Worm (Caenorhabditis elegans) whole organism, young adult: ENCODE data around the gene C06A12.8.

ENCODE experiments used
- D2030.7 ChIP-seq: fragments of 200-800 bp; sonication (Bioruptor generic); IDR thresholded peaks from 2 replicates; pipeline ENCODE4 v1.3.6; 2022; ENCODE audit warnings: missing genetic modification reagents, missing genetic modification characterization, missing compliant biosample characterization
- F33H1.4 ChIP-seq: fragments of 200-800 bp; sonication (Bioruptor generic); IDR thresholded peaks from 2 replicates; pipeline ENCODE4 v1.3.6; 2022; ENCODE audit warnings: missing genetic modification reagents, missing genetic modification characterization, missing compliant biosample characterization
- F55B11.4 ChIP-seq: sonication (generic microtip); optimal IDR thresholded peaks from 2 replicates; lab custom pipeline; 2016; ENCODE audit warnings: missing compliant biosample characterization, missing genetic modification characterization, borderline replicate concordance; ENCODE audit not compliant: insufficient read depth
- Y56A3A.18 ChIP-seq: fragments of 200-800 bp; sonication (Bioruptor generic); IDR thresholded peaks from 2 replicates; pipeline ENCODE4 v1.3.6; 2022; ENCODE audit warnings: missing genetic modification reagents, missing genetic modification characterization, missing compliant biosample characterization
- bed-1 ChIP-seq: fragments of 200-800 bp; sonication (Bioruptor generic); IDR thresholded peaks from 2 replicates; pipeline ENCODE4 v1.3.6; 2022; ENCODE audit warnings: missing genetic modification reagents, missing genetic modification characterization, missing compliant biosample characterization
- bed-2 ChIP-seq: fragments of 200-800 bp; sonication (Bioruptor generic); IDR thresholded peaks from 2 replicates; pipeline ENCODE4 v1.3.6; 2022; ENCODE audit warnings: missing genetic modification reagents, missing genetic modification characterization, missing compliant biosample characterization
- ceh-58 ChIP-seq: fragments of 200-800 bp; sonication (Bioruptor generic); IDR thresholded peaks from 2 replicates; pipeline ENCODE4 v1.3.6; 2022; ENCODE audit warnings: missing genetic modification characterization, missing compliant biosample characterization
- lin-35 ChIP-seq, 3 experiments: fragments of 150-350 bp in 2 of 3; sonication (generic microtip) in 1 of 3; optimal IDR thresholded peaks; 2 replicates each; lab custom pipeline; 2014 to 2018; ENCODE audit warnings: missing biosample characterization in 3 of 3, missing genetic modification characterization in 3 of 3, missing genetic modification reagents in 3 of 3
- nhr-90 ChIP-seq: sonication (generic microtip); optimal IDR thresholded peaks from 2 replicates; lab custom pipeline; 2016; ENCODE audit warnings: missing genotype, mild to moderate bottlenecking, missing genetic modification characterization, missing compliant biosample characterization
- snpc-4 ChIP-seq, 5 experiments: fragments of 150-350 bp in 1 of 5; sonication (generic microtip) in 4 of 5; optimal IDR thresholded peaks; 2 replicates each; lab custom pipeline; 2014 to 2018; ENCODE audit warnings: missing genetic modification characterization in 5 of 5, missing biosample characterization in 3 of 5, antibody characterized with exemption in 2 of 5, mild to moderate bottlenecking in 2 of 5, missing compliant biosample characterization in 2 of 5, missing genotype in 2 of 5, moderate library complexity in 2 of 5, missing genetic modification reagents in 1 of 5
- somi-1 ChIP-seq: fragments of 200-800 bp; sonication (Bioruptor generic); optimal IDR thresholded peaks from 2 replicates; lab custom pipeline; 2018; ENCODE audit warnings: mild to moderate bottlenecking, missing genetic modification characterization, missing compliant biosample characterization
- ztf-22 ChIP-seq: fragments of 200-800 bp; sonication (Bioruptor generic); optimal IDR thresholded peaks from 2 replicates; lab custom pipeline; 2018; ENCODE audit warnings: mild to moderate bottlenecking, missing genetic modification characterization, moderate library complexity, missing compliant biosample characterization
- ztf-3 ChIP-seq: fragments of 200-800 bp; sonication (Bioruptor generic); optimal IDR thresholded peaks from 2 replicates; lab custom pipeline; 2018; ENCODE audit warnings: mild to moderate bottlenecking, missing genetic modification characterization, missing compliant biosample characterization

ce11 chrIV:17453200-17453599, 16.1 kb downstream of the C06A12.8 start:
- TF ChIP-seq lin-35 (GFP tag; optimal IDR thresholded peaks at IDR 0.05; lab: Kevin White, UChicago) (no peak), ztf-22 (GFP tag; lab: Kevin White, UChicago) (no peak), ztf-3 (no peak), nhr-90 (no peak), F33H1.4 (GFP tag; lab: Robert Waterston, UW) (no peak), bed-2 (no peak), Y56A3A.18 (GFP tag; lab: Robert Waterston, UW) (no peak), bed-1 (GFP tag; lab: Robert Waterston, UW) (no peak), ceh-58 (GFP tag; lab: Robert Waterston, UW) (no peak), D2030.7 (GFP tag; lab: Robert Waterston, UW) (no peak), somi-1 (no peak), snpc-4 (GFP tag; optimal IDR thresholded peaks at IDR 0.05; lab: Kevin White, UChicago) (no peak), snpc-4 (tag; optimal IDR thresholded peaks at IDR 0.05; lab: Kevin White, UChicago) (no peak), F55B11.4 (no peak)
